Worm (Caenorhabditis elegans) whole organism, late embryonic: ENCODE results near the gene sup-18.

ENCODE experiments used
- C38D4.7 ChIP-seq: fragments of 200-800 bp; sonication (Bioruptor generic); optimal IDR thresholded peaks from 2 replicates; lab custom pipeline; 2018; ENCODE audit warnings: mild to moderate bottlenecking, missing genetic modification characterization, moderate library complexity, missing compliant biosample characterization
- ama-1 ChIP-seq: fragments of 150-350 bp; optimal IDR thresholded peaks from 2 replicates; lab custom pipeline; 2014
- dve-1 ChIP-seq: sonication (generic microtip); optimal IDR thresholded peaks from 2 replicates; lab custom pipeline; 2017; ENCODE audit warnings: antibody characterized with exemption, mild to moderate bottlenecking, missing genetic modification characterization, missing compliant biosample characterization
- elt-2 ChIP-seq: sonication (generic microtip); optimal IDR thresholded peaks from 2 replicates; lab custom pipeline; 2016; ENCODE audit warnings: missing genetic modification reagents, missing genetic modification characterization, missing compliant biosample characterization
- fkh-10 ChIP-seq: fragments of 150-350 bp; optimal IDR thresholded peaks from 2 replicates; lab custom pipeline; 2014; ENCODE audit warnings: missing biosample characterization, missing genetic modification reagents, missing genetic modification characterization
- gmeb-2 ChIP-seq: sonication (generic microtip); optimal IDR thresholded peaks from 2 replicates; lab custom pipeline; 2016; ENCODE audit warnings: missing genetic modification characterization, inconsistent platforms, missing compliant biosample characterization
- pha-4 ChIP-seq: fragments of 150-350 bp; optimal IDR thresholded peaks from 2 replicates; lab custom pipeline; 2018; ENCODE audit warnings: missing biosample characterization, missing genetic modification reagents, missing genetic modification characterization
- pqm-1 ChIP-seq: sonication (generic microtip); optimal IDR thresholded peaks from 2 replicates; lab custom pipeline; 2016; ENCODE audit warnings: missing genetic modification characterization, missing compliant biosample characterization
- rnt-1 ChIP-seq: sonication (generic microtip); optimal IDR thresholded peaks from 2 replicates; lab custom pipeline; 2016; ENCODE audit warnings: missing genetic modification characterization, missing compliant biosample characterization
- tbx-2 ChIP-seq: sonication (generic microtip); optimal IDR thresholded peaks from 2 replicates; lab custom pipeline; 2016; ENCODE audit warnings: missing genetic modification characterization, missing compliant biosample characterization

DNA sequence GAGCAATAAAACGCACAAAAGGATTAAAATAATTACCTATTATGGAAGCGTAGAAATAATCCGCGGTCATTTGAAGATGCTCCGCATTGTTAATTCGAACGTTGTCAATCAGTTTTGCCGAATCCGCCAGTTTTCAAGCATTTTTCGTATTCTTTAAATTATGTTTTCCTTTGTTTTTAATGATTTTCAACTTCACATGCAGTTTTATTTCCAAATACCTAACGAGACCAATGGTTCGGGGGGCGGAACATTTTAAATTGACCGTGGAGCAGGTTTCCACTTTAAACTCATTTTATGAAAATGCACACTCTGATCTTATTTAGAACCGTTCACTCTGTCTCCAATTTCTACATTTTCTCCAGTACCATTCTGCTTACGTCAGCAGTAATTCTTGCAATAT lies 16.0 kb upstream of the sup-18 start, which contains the start of gene ZK688.4:
- TF ChIP-seq C38D4.7 (GFP tag; lab: Kevin White, UChicago): no peak
- no peak for TF ChIP-seq elt-2 (tag; lab: Kevin White, UChicago)
- no peak for TF ChIP-seq pha-4 (tag; lab: Kevin White, UChicago)
- TF ChIP-seq rnt-1 (tag; lab: Kevin White, UChicago): no peak
- TF ChIP-seq ama-1 (lab: Kevin White, UChicago): no peak
- no peak for TF ChIP-seq pqm-1 (tag; lab: Kevin White, UChicago)
- TF ChIP-seq fkh-10 (GFP tag; lab: Kevin White, UChicago): no peak
- TF ChIP-seq dve-1: no peak
- no peak for TF ChIP-seq gmeb-2 (tag; lab: Kevin White, UChicago)
- TF ChIP-seq tbx-2 (tag; lab: Kevin White, UChicago): no peak
